Worm (Caenorhabditis elegans) whole organism, early embryonic: ENCODE data around the gene sars-1.

ENCODE experiments used
- B0310.2 ChIP-seq: sonication (generic microtip); optimal IDR thresholded peaks from 2 replicates; lab custom pipeline; 2016; ENCODE audit warnings: mild to moderate bottlenecking, missing genetic modification characterization, missing compliant biosample characterization
- F13C5.2 ChIP-seq: sonication (generic microtip); optimal IDR thresholded peaks from 2 replicates; lab custom pipeline; 2017; ENCODE audit warnings: mild to moderate bottlenecking, missing genetic modification characterization, inconsistent platforms, missing compliant biosample characterization
- aly-1 ChIP-seq: sonication (generic microtip); optimal IDR thresholded peaks from 2 replicates; lab custom pipeline; 2016; ENCODE audit warnings: missing genetic modification characterization, missing compliant biosample characterization
- ama-1 ChIP-seq: fragments of 150-350 bp; optimal IDR thresholded peaks from 2 replicates; lab custom pipeline; 2014
- ceh-13 ChIP-seq: fragments of 200-800 bp; sonication (Bioruptor generic); optimal IDR thresholded peaks from 2 replicates; lab custom pipeline; 2018; ENCODE audit warnings: mild to moderate bottlenecking, missing genetic modification characterization, missing compliant biosample characterization
- ceh-36 ChIP-seq: sonication (generic microtip); optimal IDR thresholded peaks from 2 replicates; lab custom pipeline; 2016; ENCODE audit warnings: missing genetic modification characterization, inconsistent platforms, missing compliant biosample characterization
- ets-7 ChIP-seq: sonication (generic microtip); optimal IDR thresholded peaks from 2 replicates; lab custom pipeline; 2016; ENCODE audit warnings: missing genotype, missing genetic modification characterization, missing compliant biosample characterization
- flt-1 ChIP-seq: fragments of 200-800 bp; sonication (Bioruptor generic); IDR thresholded peaks from 2 replicates; pipeline ENCODE4 v1.3.6; 2022; ENCODE audit warnings: missing genetic modification characterization, missing compliant biosample characterization
- hmbx-1 ChIP-seq: sonication (generic microtip); optimal IDR thresholded peaks from 2 replicates; lab custom pipeline; 2016; ENCODE audit warnings: mild to moderate bottlenecking, missing genetic modification characterization, missing compliant biosample characterization
- hmg-4 ChIP-seq: fragments of 200-800 bp; sonication (Bioruptor generic); optimal IDR thresholded peaks from 2 replicates; lab custom pipeline; 2018; ENCODE audit warnings: mild to moderate bottlenecking, missing genetic modification characterization, missing compliant biosample characterization
- hnd-1 ChIP-seq: sonication (generic microtip); optimal IDR thresholded peaks from 2 replicates; lab custom pipeline; 2016; ENCODE audit warnings: missing genetic modification characterization, missing compliant biosample characterization
- pes-1 ChIP-seq: fragments of 200-800 bp; sonication (Bioruptor generic); IDR thresholded peaks from 2 replicates; pipeline ENCODE4 v1.3.6; 2022; ENCODE audit warnings: missing genetic modification reagents, missing genetic modification characterization, missing compliant biosample characterization
- scrt-1 ChIP-seq: fragments of 200-800 bp; sonication (Bioruptor generic); IDR thresholded peaks from 2 replicates; pipeline ENCODE4 v1.3.6; 2022; ENCODE audit warnings: missing genetic modification characterization, missing compliant biosample characterization
- sea-1 ChIP-seq: fragments of 200-800 bp; sonication (Bioruptor generic); conservative IDR thresholded peaks from 2 replicates; pipeline ENCODE4 v1.3.6; 2022; ENCODE audit warnings: missing genetic modification characterization, missing compliant biosample characterization
- tbx-11 ChIP-seq: fragments of 200-800 bp; sonication (Bioruptor generic); IDR thresholded peaks from 2 replicates; pipeline ENCODE4 v1.3.6; 2022; ENCODE audit warnings: missing genetic modification characterization, missing compliant biosample characterization
- tbx-37 ChIP-seq: fragments of 200-800 bp; sonication (Bioruptor generic); conservative IDR thresholded peaks from 2 replicates; pipeline ENCODE4 v1.3.6; 2022; ENCODE audit warnings: missing genetic modification reagents, missing genetic modification characterization, missing compliant biosample characterization
- tra-4 ChIP-seq: sonication (generic microtip); optimal IDR thresholded peaks from 2 replicates; lab custom pipeline; 2017; ENCODE audit warnings: missing genetic modification characterization, missing compliant biosample characterization

The sars-1 gene

DNA sequence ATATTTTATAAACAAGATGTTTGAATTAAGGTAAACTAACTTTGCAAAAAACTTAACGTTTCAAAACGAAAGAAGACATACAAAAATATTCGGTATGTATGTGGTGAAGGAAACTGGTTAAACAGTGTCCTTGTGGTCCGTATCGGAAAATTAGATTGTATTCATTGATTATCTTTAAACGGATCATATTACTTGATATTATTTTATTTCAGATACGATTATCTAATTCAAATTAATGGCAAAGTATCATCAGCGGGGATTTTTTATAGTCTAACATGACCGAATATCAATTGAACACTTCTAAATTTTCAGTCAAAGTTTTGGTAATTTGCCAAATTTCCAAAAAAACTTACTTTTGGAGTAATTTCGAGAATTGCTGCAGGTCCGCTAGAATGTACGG is 3.3 kb downstream of the sars-1 start, which contains the start of gene C47E12.13:
Gene C47E12.13, minus strand, starts transcription at position 101 of the 400 bp plus-strand sequence.
- no peak for TF ChIP-seq tra-4 (tag; lab: Kevin White, UChicago)
- no peak for TF ChIP-seq F13C5.2
- no peak for TF ChIP-seq B0310.2 (tag; lab: Kevin White, UChicago)
- TF ChIP-seq ets-7 (tag; lab: Kevin White, UChicago): no peak
- no peak for TF ChIP-seq ceh-13 (GFP tag; lab: Kevin White, UChicago)
- TF ChIP-seq sea-1 (GFP tag; lab: Robert Waterston, UW): no peak
- no peak for TF ChIP-seq aly-1 (tag; lab: Kevin White, UChicago)
- TF ChIP-seq tbx-37 (GFP tag; lab: Robert Waterston, UW): no peak
- TF ChIP-seq pes-1 (GFP tag; lab: Robert Waterston, UW): no peak

DNA sequence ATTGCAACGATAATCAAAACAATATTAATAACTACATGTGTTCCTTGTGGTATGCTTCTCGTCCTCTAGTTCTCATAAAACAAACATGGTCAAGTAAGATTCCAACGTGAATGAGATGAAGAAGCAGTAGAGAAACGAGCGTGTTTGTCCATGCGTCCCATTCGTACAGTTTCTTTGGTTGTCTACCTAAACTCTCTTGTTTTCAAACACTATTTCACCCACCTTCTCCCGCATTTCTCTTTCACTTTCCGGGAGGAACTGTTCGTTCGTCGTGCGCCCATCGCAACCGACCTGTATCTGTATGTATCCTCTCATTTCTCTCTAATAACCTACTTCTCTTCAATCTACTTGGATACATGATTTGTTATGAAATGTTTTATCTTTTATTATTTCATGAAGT is 4.2 kb downstream of the sars-1 start:
- no peak for TF ChIP-seq sea-1 (GFP tag; lab: Robert Waterston, UW)
- no peak for TF ChIP-seq scrt-1 (GFP tag; lab: Robert Waterston, UW)
- no peak for TF ChIP-seq ama-1 (lab: Kevin White, UChicago)
- no peak for TF ChIP-seq F13C5.2
- TF ChIP-seq tbx-37 (GFP tag; lab: Robert Waterston, UW): no peak
- no peak for TF ChIP-seq pes-1 (GFP tag; lab: Robert Waterston, UW)
- TF ChIP-seq ets-7 (tag; lab: Kevin White, UChicago): no peak
- TF ChIP-seq ceh-13 (GFP tag; lab: Kevin White, UChicago): no peak
- no peak for TF ChIP-seq hnd-1 (tag; lab: Kevin White, UChicago)
- TF ChIP-seq tbx-11 (GFP tag; lab: Robert Waterston, UW): no peak
- no peak for TF ChIP-seq ceh-36 (tag; lab: Kevin White, UChicago)
- no peak for TF ChIP-seq hmbx-1
- no peak for TF ChIP-seq flt-1 (GFP tag; lab: Robert Waterston, UW)
- TF ChIP-seq aly-1 (tag; lab: Kevin White, UChicago): no peak
- TF ChIP-seq hmg-4: no peak
- TF ChIP-seq B0310.2 (tag; lab: Kevin White, UChicago): no peak

DNA sequence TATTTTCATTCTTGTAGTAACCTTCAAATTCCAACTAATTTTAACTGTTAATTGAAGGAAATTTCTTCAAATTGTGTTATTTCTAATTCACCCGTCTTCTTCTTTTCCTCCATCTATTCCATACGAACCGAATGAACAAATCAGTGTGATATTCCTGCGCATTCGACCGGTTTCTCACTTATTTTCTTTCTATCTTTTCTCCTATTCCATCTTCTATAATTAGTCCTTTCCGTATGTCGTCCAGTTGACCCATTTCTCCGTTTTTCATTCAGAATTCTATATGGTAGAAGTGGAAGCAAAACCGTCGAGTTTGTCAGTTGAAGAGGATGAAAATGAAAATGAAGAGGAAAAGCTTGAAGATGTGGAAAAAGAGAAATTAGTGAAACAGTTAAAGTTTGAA is 6.0 kb downstream of the sars-1 start, which contains the start of gene magu-4:
Gene magu-4, plus strand, starts transcription at position 218 of the 400 bp plus-strand sequence.
- TF ChIP-seq tbx-11 (GFP tag; lab: Robert Waterston, UW) (no peak), tra-4 (tag; lab: Kevin White, UChicago) (no peak), F13C5.2 (no peak), hmg-4 (no peak), sea-1 (GFP tag; lab: Robert Waterston, UW) (no peak)

DNA sequence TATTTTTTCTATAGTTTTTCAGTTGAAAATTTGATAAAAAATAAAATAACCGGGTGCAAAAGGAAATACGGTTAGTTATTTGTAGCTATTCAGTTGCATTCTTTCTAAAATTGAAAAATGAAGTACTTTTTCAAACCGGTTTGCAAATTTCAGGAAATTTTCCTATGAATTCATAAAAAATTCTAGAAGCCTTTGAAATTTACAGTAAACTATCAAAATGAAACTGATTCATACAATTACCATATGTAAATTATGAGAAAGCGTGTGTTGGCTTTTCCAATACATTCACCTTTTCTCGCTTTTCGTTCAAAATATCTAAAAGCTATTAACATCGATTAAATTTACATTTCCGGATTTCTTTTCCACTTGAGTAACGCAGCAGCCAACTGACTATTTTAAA is 13.5 kb downstream of the sars-1 start, which contains the start of gene ent-7:
Gene ent-7, plus strand, starts transcription at position 301 of the 400 bp plus-strand sequence.
- TF ChIP-seq tbx-11 (GFP tag; lab: Robert Waterston, UW) (no peak), flt-1 (GFP tag; lab: Robert Waterston, UW) (no peak), aly-1 (tag; lab: Kevin White, UChicago) (no peak), ama-1 (lab: Kevin White, UChicago) (no peak), F13C5.2 (no peak), hmbx-1 (no peak), tbx-37 (GFP tag; lab: Robert Waterston, UW) (no peak), hmg-4 (no peak), sea-1 (GFP tag; lab: Robert Waterston, UW) (no peak), B0310.2 (tag; lab: Kevin White, UChicago) (no peak), tra-4 (tag; lab: Kevin White, UChicago) (no peak), pes-1 (GFP tag; lab: Robert Waterston, UW) (no peak), ceh-36 (tag; lab: Kevin White, UChicago) (no peak), ceh-13 (GFP tag; lab: Kevin White, UChicago) (no peak), ets-7 (tag; lab: Kevin White, UChicago) (no peak), scrt-1 (GFP tag; lab: Robert Waterston, UW) (no peak), hnd-1 (tag; lab: Kevin White, UChicago) (no peak)

DNA sequence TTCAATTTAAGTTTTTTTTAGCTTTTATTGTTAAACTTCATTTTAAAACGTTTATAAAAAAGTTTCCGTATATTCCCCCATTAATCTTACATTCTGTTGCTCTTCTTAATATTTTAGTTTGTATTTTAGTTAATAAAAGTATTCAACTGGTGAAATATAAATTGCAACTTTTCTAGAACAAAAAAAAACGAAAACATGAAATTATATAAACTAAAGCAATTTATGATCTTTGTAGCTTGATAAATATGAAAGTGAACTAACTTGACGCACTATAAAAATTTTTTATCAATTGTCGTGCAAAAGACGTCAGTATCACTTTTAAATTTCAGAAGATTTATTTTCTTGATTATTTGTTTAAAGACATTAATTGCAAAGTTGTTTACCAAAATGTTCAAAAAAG is 14.1 kb downstream of the sars-1 start, which contains the start of gene F44D12.2:
Gene F44D12.2, minus strand, starts transcription at position 101 of the 400 bp plus-strand sequence.
- TF ChIP-seq pes-1 (GFP tag; lab: Robert Waterston, UW) (no peak), hnd-1 (tag; lab: Kevin White, UChicago) (no peak)

DNA sequence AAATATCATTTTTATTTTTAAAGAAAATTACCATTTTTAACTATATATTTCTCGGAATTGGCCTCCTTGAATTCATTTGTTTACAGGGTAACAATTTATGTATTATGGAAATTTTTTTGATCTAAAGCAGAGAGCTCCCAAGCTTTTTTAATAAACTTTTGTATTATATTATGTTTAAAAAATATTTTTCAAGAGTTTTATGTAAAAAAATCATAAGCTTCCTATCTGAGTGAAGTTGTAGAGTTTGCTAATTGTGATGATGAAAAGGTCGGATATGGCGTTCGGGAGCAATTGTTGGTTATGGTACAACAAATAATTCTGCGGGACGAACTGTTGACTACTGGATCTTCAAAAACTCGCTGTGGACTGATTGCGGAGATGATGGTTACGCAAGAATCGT is 17.8 kb downstream of the sars-1 start, which contains the start of gene F44D12.19:
Gene F44D12.19, plus strand, starts transcription at position 301 of the 400 bp plus-strand sequence.
- TF ChIP-seq B0310.2 (tag; lab: Kevin White, UChicago) (no peak), ets-7 (tag; lab: Kevin White, UChicago) (no peak), ama-1 (lab: Kevin White, UChicago) (no peak), flt-1 (GFP tag; lab: Robert Waterston, UW) (no peak), sea-1 (GFP tag; lab: Robert Waterston, UW) (no peak)

DNA sequence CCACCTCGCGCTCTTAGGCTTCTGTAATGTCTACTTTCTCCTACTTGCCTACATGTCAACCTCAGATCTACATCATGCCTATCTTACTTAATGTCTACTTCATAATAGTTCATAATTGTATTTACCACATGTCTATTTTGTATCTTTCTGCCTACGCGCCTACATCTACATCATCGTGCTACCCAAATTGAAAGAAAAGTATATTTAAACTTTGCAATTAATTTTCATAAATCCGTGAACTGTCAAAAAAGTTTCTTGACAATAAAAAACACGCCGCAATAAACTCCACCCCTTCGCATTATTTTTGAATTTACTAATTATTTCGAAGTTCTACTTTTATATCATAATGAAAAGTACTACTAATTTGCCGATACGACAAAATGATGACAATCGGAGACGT is 19.5 kb downstream of the sars-1 start, which contains the start of gene F44D12.8:
Gene F44D12.8, plus strand, starts transcription at position 301 of the 400 bp plus-strand sequence.
- no peak for TF ChIP-seq flt-1 (GFP tag; lab: Robert Waterston, UW)
- no peak for TF ChIP-seq tbx-37 (GFP tag; lab: Robert Waterston, UW)
- no peak for TF ChIP-seq ceh-36 (tag; lab: Kevin White, UChicago)
- no peak for TF ChIP-seq aly-1 (tag; lab: Kevin White, UChicago)
- TF ChIP-seq ets-7 (tag; lab: Kevin White, UChicago): no peak
- no peak for TF ChIP-seq hmbx-1
- TF ChIP-seq hmg-4: no peak
- no peak for TF ChIP-seq scrt-1 (GFP tag; lab: Robert Waterston, UW)
- no peak for TF ChIP-seq B0310.2 (tag; lab: Kevin White, UChicago)
- TF ChIP-seq pes-1 (GFP tag; lab: Robert Waterston, UW): no peak
- TF ChIP-seq ama-1 (lab: Kevin White, UChicago): no peak
- no peak for TF ChIP-seq F13C5.2
- no peak for TF ChIP-seq ceh-13 (GFP tag; lab: Kevin White, UChicago)
- no peak for TF ChIP-seq hnd-1 (tag; lab: Kevin White, UChicago)
- TF ChIP-seq tra-4 (tag; lab: Kevin White, UChicago): no peak
